Worm (Caenorhabditis elegans): ENCODE measurements around the gene H40L08.1.
A peak's percentile ranks its signal among the peaks of the same experiment; 100 is the strongest.

The H40L08.1 gene

ce11 chrX:15094973-15095372 lies 11.1 kb upstream of the H40L08.1 start, which contains the start of gene F09B12.7:
Gene F09B12.7 (minus strand): TSS chrX:15095073.
- no peak for TF ChIP-seq ztf-26 (tag; optimal IDR thresholded peaks at IDR 0.05)
- TF ChIP-seq madf-10 (tag; optimal IDR thresholded peaks at IDR 0.05) = no peak
- no peak for TF ChIP-seq nfyb-1 (GFP tag; IDR thresholded peaks at IDR 0.05)
- TF ChIP-seq ztf-3 (GFP tag; optimal IDR thresholded peaks at IDR 0.05) = no peak
- TF ChIP-seq aptf-3 (GFP tag; IDR thresholded peaks at IDR 0.05) = no peak
- TF ChIP-seq hmg-20 (GFP tag; IDR thresholded peaks at IDR 0.05) = no peak
- no peak for TF ChIP-seq attf-6 (GFP tag; IDR thresholded peaks at IDR 0.05)
- TF ChIP-seq efl-1 (GFP tag; optimal IDR thresholded peaks at IDR 0.05) = no peak
- no peak for TF ChIP-seq ztf-18 (tag; optimal IDR thresholded peaks at IDR 0.05)
- TF ChIP-seq F10E7.11 (tag; optimal IDR thresholded peaks at IDR 0.05) = no peak
- TF ChIP-seq rcor-1 (GFP tag; IDR thresholded peaks at IDR 0.05) = no peak
- no peak for TF ChIP-seq ztf-6 (GFP tag; IDR thresholded peaks at IDR 0.05)
- no peak for TF ChIP-seq snpc-3.4 (tag; optimal IDR thresholded peaks at IDR 0.05)
- TF ChIP-seq mes-4 (tag; optimal IDR thresholded peaks at IDR 0.05) = no peak
- no peak for TF ChIP-seq mxl-1 (tag; optimal IDR thresholded peaks at IDR 0.05)
- no peak for TF ChIP-seq fkh-3 (tag; optimal IDR thresholded peaks at IDR 0.05)
- no peak for TF ChIP-seq madf-6 (GFP tag; IDR thresholded peaks at IDR 0.05)

- TF ChIP-seq rpc-1 (optimal IDR thresholded peaks at IDR 0.05) (no peak), rpc-1 (tag; optimal IDR thresholded peaks at IDR 0.05) (no peak), cebp-1 (GFP tag; IDR thresholded peaks at IDR 0.05) (no peak), cebp-1 (tag; optimal IDR thresholded peaks at IDR 0.05) (no peak), snpc-1.1 (tag; optimal IDR thresholded peaks at IDR 0.05; ENCODE audit: insufficient read depth) (peak; percentile 57), F57A8.1 (GFP tag; optimal IDR thresholded peaks at IDR 0.05) (no peak), F10E7.11 (tag; optimal IDR thresholded peaks at IDR 0.05) (no peak), snpc-4 (GFP tag; optimal IDR thresholded peaks at IDR 0.05) (peak; percentile 47), snpc-4 (tag; optimal IDR thresholded peaks at IDR 0.05) (peak in 3 of 4 experiments; percentile 20 to 87 (median 84))
Observed at ce11 chrX:15092775-15093386, 9.0 kb upstream of the H40L08.1 start.

DNA sequence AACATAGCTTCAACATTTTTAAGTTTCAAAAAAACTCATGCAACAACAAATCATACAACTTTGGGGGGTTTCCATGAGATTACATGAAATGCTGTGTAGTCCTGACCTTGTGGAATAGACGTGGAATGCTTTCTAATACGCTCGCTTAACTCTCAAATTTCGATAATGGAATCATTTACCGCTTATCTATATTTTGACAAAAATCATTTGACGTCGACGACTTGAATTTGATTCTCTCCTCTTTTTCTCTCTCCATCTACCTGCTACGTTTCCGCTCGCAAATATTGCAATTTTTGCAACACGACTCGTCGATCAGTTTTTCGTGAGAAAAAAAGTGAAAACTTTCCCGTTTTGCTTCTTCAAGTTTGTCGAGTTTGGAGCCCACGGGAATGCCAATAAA lies 5.2 kb upstream of the H40L08.1 start, which contains the start of gene flr-4:
flr-4 (plus strand) TSS at position 275 of the 400 bp plus-strand sequence.
- TF ChIP-seq lsl-1 (GFP tag; optimal IDR thresholded peaks at IDR 0.05) (no peak), K11D2.4 (GFP tag; IDR thresholded peaks at IDR 0.05) (no peak), ccch-3 (GFP tag; optimal IDR thresholded peaks at IDR 0.05) (no peak), nhr-80 (tag; optimal IDR thresholded peaks at IDR 0.05) (peak; percentile 78)

ce11 chrX:15087752-15088151 lies 3.9 kb upstream of the H40L08.1 start:
- TF ChIP-seq nhr-80 (tag; optimal IDR thresholded peaks at IDR 0.05) (peak; percentile 52), mcd-1 (GFP tag; IDR thresholded peaks at IDR 0.05) (no peak)

DNA sequence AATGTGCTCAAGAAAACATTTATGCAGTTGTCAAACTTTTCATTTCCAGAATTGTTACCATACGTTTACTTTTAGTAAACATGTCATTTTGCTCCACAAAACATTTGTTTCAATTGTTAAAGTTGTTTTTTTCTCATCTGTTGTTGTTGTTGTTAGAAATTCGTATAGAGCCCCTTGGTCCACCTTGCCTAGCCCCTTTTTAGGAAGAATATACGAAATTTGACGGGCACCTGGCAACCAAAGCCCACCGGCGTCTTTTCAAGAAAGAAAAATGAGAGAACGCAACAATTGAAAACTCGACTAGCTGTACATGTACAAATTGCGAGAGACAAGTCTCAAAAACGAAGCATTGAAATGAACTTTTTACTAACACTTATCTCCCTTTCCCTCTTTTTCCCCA lies 509 bp upstream of the H40L08.1 start, which contains the start of gene F09B12.5:
F09B12.5 (plus strand) TSS at position 301 of the 400 bp plus-strand sequence.
- TF ChIP-seq F57A8.1 (GFP tag; optimal IDR thresholded peaks at IDR 0.05) = no peak
- no peak for TF ChIP-seq attf-6 (GFP tag; IDR thresholded peaks at IDR 0.05)
- TF ChIP-seq hlh-26 (GFP tag; conservative IDR thresholded peaks at IDR 0.05) = no peak
- TF ChIP-seq athp-1 (tag; optimal IDR thresholded peaks at IDR 0.05) = no peak
- TF ChIP-seq dpl-1 (GFP tag; optimal IDR thresholded peaks at IDR 0.05) = no peak
